Fruit fly (Drosophila melanogaster) whole organism, embryonic: ENCODE results near the gene CG14420.

Experiments used
- h ChIP-seq: fragments of >200 bp; optimal IDR thresholded peaks from 2 replicates; lab custom pipeline; 2017
- oc ChIP-seq: fragments of 200-800 bp; sonication (Bioruptor generic); optimal IDR thresholded peaks from 2 replicates; lab custom pipeline; 2018; ENCODE audit warnings: missing biosample characterization, mild to moderate bottlenecking, missing genetic modification characterization, moderate library complexity

dm6 chrX:2912581-2912980 is 26.1 kb upstream of the CG14420 start:
- TF ChIP-seq oc (tag; lab: Kevin White, UChicago) (no peak), h (lab: Kevin White, UChicago) (no peak)
